Worm (Caenorhabditis elegans): ENCODE results near the gene vps-15.

DNA sequence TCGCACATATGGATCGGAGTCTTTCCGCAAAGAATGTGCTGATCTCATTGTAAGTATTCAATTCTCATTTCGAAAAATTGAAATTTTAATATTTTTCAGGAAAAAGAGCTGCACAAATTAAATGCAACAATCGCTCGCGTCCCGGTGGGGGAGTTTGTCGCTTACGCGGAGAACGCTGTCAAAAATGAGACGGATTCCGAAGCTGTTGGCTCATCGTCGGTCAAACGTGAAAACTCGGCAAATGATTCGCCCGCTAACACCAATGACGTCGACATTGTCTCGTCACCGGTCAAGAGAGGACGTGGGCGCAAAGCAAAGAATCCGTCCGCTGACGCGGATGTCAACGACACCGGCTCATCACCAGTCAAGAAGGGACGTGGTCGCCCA, 896 bp upstream of the vps-15 start:
- no peak for TF ChIP-seq sup-37 (GFP tag; optimal IDR thresholded peaks at IDR 0.05)
- TF ChIP-seq ceh-63 (GFP tag; optimal IDR thresholded peaks at IDR 0.05), result no peak
- no peak for TF ChIP-seq swsn-7 (tag; optimal IDR thresholded peaks at IDR 0.05)
- no peak for TF ChIP-seq nhr-76 (tag; optimal IDR thresholded peaks at IDR 0.05)

Measured in whole organism, L1 larva.